Worm (Caenorhabditis elegans) whole organism, L4/young adult: ENCODE results near the gene mrps-31.

ENCODE experiments used
- dao-5 ChIP-seq: sonication (generic microtip); optimal IDR thresholded peaks from 2 replicates; lab custom pipeline; 2016; ENCODE audit warnings: missing genotype, missing genetic modification characterization, moderate library complexity, missing compliant biosample characterization
- him-1 ChIP-seq: sonication (generic microtip); optimal IDR thresholded peaks from 2 replicates; lab custom pipeline; 2016; ENCODE audit warnings: missing genotype, missing genetic modification reagents, missing genetic modification characterization, missing compliant biosample characterization

- no peak for TF ChIP-seq dao-5 (tag; lab: Kevin White, UChicago)
- TF ChIP-seq him-1 (tag; lab: Kevin White, UChicago): no peak
These were observed 22.3 kb upstream of the mrps-31 start for ce11 chrIII:3652427-3652826.
